Worm (Caenorhabditis elegans) whole organism, L4 larva: ENCODE measurements around the gene scl-3.

ENCODE experiments used
- D1046.2 ChIP-seq: fragments of 200-800 bp; sonication (Bioruptor generic); IDR thresholded peaks from 2 replicates; pipeline ENCODE4 v1.3.6; 2022; ENCODE audit warnings: missing genetic modification characterization, missing compliant biosample characterization
- F44E2.7 ChIP-seq: fragments of 200-800 bp; sonication (Bioruptor generic); IDR thresholded peaks from 2 replicates; pipeline ENCODE4 v2.1.2; 2022; ENCODE audit warnings: missing genetic modification characterization, missing compliant biosample characterization
- F49E8.2 ChIP-seq: sonication (generic microtip); optimal IDR thresholded peaks from 2 replicates; lab custom pipeline; 2016; ENCODE audit warnings: missing compliant biosample characterization, mild to moderate bottlenecking, missing genetic modification characterization, borderline replicate concordance
- T26A8.4 ChIP-seq: fragments of 200-800 bp; sonication (Bioruptor generic); IDR thresholded peaks from 2 replicates; pipeline ENCODE4 v1.3.6; 2022; ENCODE audit warnings: missing genetic modification characterization, missing compliant biosample characterization
- Y48G9A.11 ChIP-seq: fragments of 200-800 bp; sonication (Bioruptor generic); IDR thresholded peaks from 2 replicates; pipeline ENCODE4 v1.3.6; 2022; ENCODE audit warnings: missing genetic modification reagents, missing genetic modification characterization, missing compliant biosample characterization
- Y75B8A.6 ChIP-seq: fragments of 200-800 bp; sonication (Bioruptor generic); IDR thresholded peaks from 2 replicates; pipeline ENCODE4 v1.3.6; 2022; ENCODE audit warnings: missing genetic modification reagents, missing genetic modification characterization, missing compliant biosample characterization
- ZK337.2 ChIP-seq: fragments of 200-800 bp; sonication (Bioruptor generic); IDR thresholded peaks from 2 replicates; pipeline ENCODE4 v1.3.6; 2022; ENCODE audit warnings: missing genetic modification reagents, missing genetic modification characterization, missing compliant biosample characterization
- aha-1 ChIP-seq: fragments of 150-350 bp; peaks from one replicate; lab custom pipeline; 2014; ENCODE audit warnings: missing biosample characterization, missing genetic modification characterization
- ama-1 ChIP-seq: fragments of 150-350 bp; optimal IDR thresholded peaks from 2 replicates; lab custom pipeline; 2014; ENCODE audit warnings: inconsistent platforms, mixed read lengths
- arid-1 ChIP-seq: fragments of 200-800 bp; sonication (Bioruptor generic); conservative IDR thresholded peaks from 2 replicates; pipeline ENCODE4 v1.3.6; 2022; ENCODE audit warnings: missing genetic modification reagents, missing genetic modification characterization, missing compliant biosample characterization
- ceh-20 ChIP-seq: fragments of 200-800 bp; sonication (Bioruptor generic); IDR thresholded peaks from 2 replicates; pipeline ENCODE4 v1.3.6; 2022; ENCODE audit warnings: missing genetic modification reagents, missing genetic modification characterization, missing compliant biosample characterization
- ces-1 ChIP-seq: fragments of 150-350 bp; sonication (generic microtip); optimal IDR thresholded peaks from 4 replicates; lab custom pipeline; 2014; ENCODE audit warnings: missing biosample characterization, missing genetic modification reagents, missing genetic modification characterization
- ctbp-1 ChIP-seq: fragments of 200-800 bp; sonication (Bioruptor generic); IDR thresholded peaks from 2 replicates; pipeline ENCODE4 v1.3.6; 2022; ENCODE audit warnings: missing genetic modification reagents, missing genetic modification characterization, missing compliant biosample characterization
- daf-12 ChIP-seq: fragments of 150-350 bp; optimal IDR thresholded peaks from 2 replicates; lab custom pipeline; 2014; ENCODE audit warnings: missing biosample characterization, missing genetic modification reagents, missing genetic modification characterization
- dmd-6 ChIP-seq: fragments of 200-800 bp; sonication (Bioruptor generic); IDR thresholded peaks from 2 replicates; pipeline ENCODE4 v1.3.6; 2022; ENCODE audit warnings: missing genetic modification reagents, missing genetic modification characterization, missing compliant biosample characterization
- dmd-9 ChIP-seq: fragments of 200-800 bp; sonication (Bioruptor generic); IDR thresholded peaks from 2 replicates; pipeline ENCODE4 v1.3.6; 2022; ENCODE audit warnings: missing genetic modification reagents, missing genetic modification characterization, missing compliant biosample characterization
- dve-1 ChIP-seq: sonication (generic microtip); optimal IDR thresholded peaks from 2 replicates; lab custom pipeline; 2017; ENCODE audit warnings: antibody characterized with exemption, mild to moderate bottlenecking, missing genetic modification characterization, missing compliant biosample characterization; ENCODE audit not compliant: insufficient read depth
- egl-43 ChIP-seq: fragments of 200-800 bp; sonication (Bioruptor generic); IDR thresholded peaks from 2 replicates; pipeline ENCODE4 v1.3.6; 2022; ENCODE audit warnings: missing genetic modification reagents, missing genetic modification characterization, missing compliant biosample characterization
- fkh-10 ChIP-seq: fragments of 150-350 bp; optimal IDR thresholded peaks from 2 replicates; lab custom pipeline; 2014; ENCODE audit warnings: missing biosample characterization, missing genetic modification reagents, missing genetic modification characterization
- fos-1 ChIP-seq: fragments of 150-350 bp; optimal IDR thresholded peaks from 2 replicates; lab custom pipeline; 2014; ENCODE audit warnings: missing biosample characterization, missing genetic modification characterization
- hif-1 ChIP-seq, 2 experiments: sonication (generic microtip); optimal IDR thresholded peaks; 2 replicates each; lab custom pipeline; 2016 to 2017; ENCODE audit warnings: missing compliant biosample characterization in 2 of 2, missing genetic modification characterization in 2 of 2, missing genetic modification reagents in 2 of 2, missing genotype in 2 of 2, mild to moderate bottlenecking in 1 of 2
- hmg-1.1 ChIP-seq: fragments of 200-800 bp; sonication (Bioruptor generic); IDR thresholded peaks from 2 replicates; pipeline ENCODE4 v1.3.6; 2022; ENCODE audit warnings: missing genetic modification reagents, missing genetic modification characterization, missing compliant biosample characterization
- lim-7 ChIP-seq: fragments of 200-800 bp; sonication (Bioruptor generic); IDR thresholded peaks from 2 replicates; pipeline ENCODE4 v1.3.6; 2022; ENCODE audit warnings: missing genetic modification characterization, missing compliant biosample characterization
- lsy-2 ChIP-seq, 2 experiments: fragments of 150-350 bp in 1 of 2; sonication (generic microtip) in 1 of 2; optimal IDR thresholded peaks; 2 replicates each; lab custom pipeline; 2014 to 2017; ENCODE audit warnings: missing biosample characterization in 2 of 2, missing genetic modification characterization in 2 of 2
- mep-1 ChIP-seq: fragments of 150-350 bp; sonication (generic microtip); optimal IDR thresholded peaks from 3 replicates; lab custom pipeline; 2014; ENCODE audit warnings: missing biosample characterization, missing genetic modification characterization
- nhr-102 ChIP-seq: sonication (generic microtip); optimal IDR thresholded peaks from 2 replicates; lab custom pipeline; 2016; ENCODE audit warnings: mild to moderate bottlenecking, missing genetic modification characterization, moderate library complexity, missing compliant biosample characterization
- nhr-111 ChIP-seq: fragments of 200-800 bp; sonication (Bioruptor generic); optimal IDR thresholded peaks from 2 replicates; lab custom pipeline; 2018; ENCODE audit warnings: mild to moderate bottlenecking, missing genetic modification characterization, missing compliant biosample characterization
- nhr-25 ChIP-seq: sonication (generic microtip); optimal IDR thresholded peaks from 2 replicates; lab custom pipeline; 2017; ENCODE audit warnings: missing genetic modification characterization, mild to moderate bottlenecking, missing compliant biosample characterization, antibody characterized with exemption, moderate library complexity, borderline replicate concordance; ENCODE audit not compliant: insufficient read depth
- nhr-28 ChIP-seq: fragments of 150-350 bp; optimal IDR thresholded peaks from 2 replicates; lab custom pipeline; 2014; ENCODE audit warnings: missing biosample characterization, missing genetic modification characterization
- nhr-48 ChIP-seq: sonication (generic microtip); optimal IDR thresholded peaks from 2 replicates; lab custom pipeline; 2016; ENCODE audit warnings: mild to moderate bottlenecking, missing genetic modification characterization, missing compliant biosample characterization
- nhr-77 ChIP-seq: fragments of 150-350 bp; optimal IDR thresholded peaks from 2 replicates; lab custom pipeline; 2014; ENCODE audit warnings: missing biosample characterization, missing genetic modification characterization
- php-3 ChIP-seq: fragments of 200-800 bp; sonication (Bioruptor generic); IDR thresholded peaks from 2 replicates; pipeline ENCODE4 v1.3.6; 2022; ENCODE audit warnings: missing genetic modification reagents, missing genetic modification characterization, missing compliant biosample characterization
- sdz-12 ChIP-seq: fragments of 200-800 bp; sonication (Bioruptor generic); optimal IDR thresholded peaks from 2 replicates; lab custom pipeline; 2018; ENCODE audit warnings: mild to moderate bottlenecking, missing genetic modification characterization, missing compliant biosample characterization
- set-16 ChIP-seq: fragments of 200-800 bp; sonication (Bioruptor generic); IDR thresholded peaks from 2 replicates; pipeline ENCODE4 v1.3.6; 2022; ENCODE audit warnings: missing genetic modification reagents, missing genetic modification characterization, missing compliant biosample characterization
- tag-97 ChIP-seq: fragments of 200-800 bp; sonication (Bioruptor generic); IDR thresholded peaks from 2 replicates; pipeline ENCODE4 v1.3.6; 2022; ENCODE audit warnings: missing genetic modification characterization, missing compliant biosample characterization
- unc-130 ChIP-seq: sonication (generic microtip); optimal IDR thresholded peaks from 2 replicates; lab custom pipeline; 2016; ENCODE audit warnings: missing genetic modification reagents, missing genetic modification characterization, missing compliant biosample characterization
- unc-39 ChIP-seq: sonication (generic microtip); optimal IDR thresholded peaks from 2 replicates; lab custom pipeline; 2017; ENCODE audit warnings: missing biosample characterization, missing genetic modification characterization
- unc-62 ChIP-seq, 3 experiments: fragments of 150-350 bp in 1 of 3; sonication (generic microtip); optimal IDR thresholded peaks in 2 of 3; peaks in 1 of 3; 1 replicate in 1 of 3; 2 replicates in 2 of 3; lab custom pipeline; 2014 to 2017; ENCODE audit warnings: missing biosample characterization in 3 of 3, missing genetic modification characterization in 3 of 3, missing genetic modification reagents in 3 of 3, missing genotype in 1 of 3
- vab-7 ChIP-seq: fragments of 200-800 bp; sonication (Bioruptor generic); IDR thresholded peaks from 2 replicates; pipeline ENCODE4 v1.3.6; 2022; ENCODE audit warnings: missing genetic modification reagents, missing genetic modification characterization, missing compliant biosample characterization
- zfp-3 ChIP-seq: fragments of 200-800 bp; sonication (Bioruptor generic); conservative IDR thresholded peaks from 2 replicates; pipeline ENCODE4 v1.3.6; 2022; ENCODE audit warnings: missing genetic modification reagents, missing genetic modification characterization, missing compliant biosample characterization

Gene scl-3

ce11 chrIV:13080861-13081260 lies 21.5 kb downstream of the scl-3 start:
- no peak for TF ChIP-seq Y48G9A.11 (GFP tag; lab: Robert Waterston, UW)
- peak; percentile 8 for TF ChIP-seq nhr-25 (tag; lab: Kevin White, UChicago)
- TF ChIP-seq aha-1 (tag; lab: Kevin White, UChicago), result peak; percentile 9
- peak in 1 of 2 experiments; percentile 94 for TF ChIP-seq unc-62 (GFP tag; optimal IDR thresholded peaks at IDR 0.05 in 1 of 2; lab: Kevin White, UChicago)
- TF ChIP-seq unc-62 (tag; optimal IDR thresholded peaks at IDR 0.05; lab: Kevin White, UChicago), result no peak

DNA sequence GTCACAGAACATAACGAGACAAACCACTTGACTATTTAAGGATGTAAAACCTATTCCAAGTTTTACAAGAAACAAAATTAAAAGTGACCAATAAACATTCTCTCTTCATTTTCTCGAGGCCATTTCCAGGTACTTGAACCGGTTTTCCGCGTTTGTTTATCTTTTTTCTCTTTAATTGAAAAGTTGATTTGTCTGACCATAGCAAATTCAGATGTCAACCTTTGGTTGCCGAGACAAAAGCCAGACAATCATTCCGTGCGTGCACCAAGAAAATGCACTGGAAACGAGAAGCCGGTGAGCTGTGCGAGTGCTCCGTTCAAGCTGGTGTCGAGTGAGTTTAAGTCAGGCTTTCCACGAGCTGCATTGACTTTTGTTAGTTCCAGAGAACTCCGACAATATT lies 22.7 kb downstream of the scl-3 start:
- no peak for TF ChIP-seq nhr-111 (GFP tag; lab: Kevin White, UChicago)
- TF ChIP-seq D1046.2 (GFP tag; lab: Robert Waterston, UW), result 0 out of 2 replicates have a peak, but pooled peaks have one; percentile 17
- peak; percentile 39 for TF ChIP-seq ama-1 (lab: Kevin White, UChicago)
- no peak for TF ChIP-seq arid-1 (GFP tag; lab: Robert Waterston, UW)
- TF ChIP-seq set-16, result no peak
- no peak for TF ChIP-seq vab-7
- no peak for TF ChIP-seq nhr-28 (tag; lab: Kevin White, UChicago)
- 0 out of 2 replicates have a peak, but pooled peaks have one; percentile 21 for TF ChIP-seq ceh-20
- 0 out of 2 replicates have a peak, but pooled peaks have one; percentile 31 for TF ChIP-seq ctbp-1
- TF ChIP-seq daf-12 (tag; lab: Kevin White, UChicago), result no peak
- no peak for TF ChIP-seq ZK337.2
- TF ChIP-seq ces-1 (GFP tag; lab: Kevin White, UChicago), result no peak
- TF ChIP-seq tag-97 (GFP tag; lab: Robert Waterston, UW), result no peak
- peak in 1 of 2 experiments; percentile 98 for TF ChIP-seq unc-62 (GFP tag; optimal IDR thresholded peaks at IDR 0.05 in 1 of 2; lab: Kevin White, UChicago)
- no peak for TF ChIP-seq unc-62 (tag; optimal IDR thresholded peaks at IDR 0.05; lab: Kevin White, UChicago)
- no peak for TF ChIP-seq F44E2.7 (GFP tag; lab: Robert Waterston, UW)
- TF ChIP-seq egl-43 (GFP tag; lab: Robert Waterston, UW), result 0 out of 2 replicates have a peak, but pooled peaks have one; percentile 40
- no peak for TF ChIP-seq nhr-77 (tag; lab: Kevin White, UChicago)

DNA sequence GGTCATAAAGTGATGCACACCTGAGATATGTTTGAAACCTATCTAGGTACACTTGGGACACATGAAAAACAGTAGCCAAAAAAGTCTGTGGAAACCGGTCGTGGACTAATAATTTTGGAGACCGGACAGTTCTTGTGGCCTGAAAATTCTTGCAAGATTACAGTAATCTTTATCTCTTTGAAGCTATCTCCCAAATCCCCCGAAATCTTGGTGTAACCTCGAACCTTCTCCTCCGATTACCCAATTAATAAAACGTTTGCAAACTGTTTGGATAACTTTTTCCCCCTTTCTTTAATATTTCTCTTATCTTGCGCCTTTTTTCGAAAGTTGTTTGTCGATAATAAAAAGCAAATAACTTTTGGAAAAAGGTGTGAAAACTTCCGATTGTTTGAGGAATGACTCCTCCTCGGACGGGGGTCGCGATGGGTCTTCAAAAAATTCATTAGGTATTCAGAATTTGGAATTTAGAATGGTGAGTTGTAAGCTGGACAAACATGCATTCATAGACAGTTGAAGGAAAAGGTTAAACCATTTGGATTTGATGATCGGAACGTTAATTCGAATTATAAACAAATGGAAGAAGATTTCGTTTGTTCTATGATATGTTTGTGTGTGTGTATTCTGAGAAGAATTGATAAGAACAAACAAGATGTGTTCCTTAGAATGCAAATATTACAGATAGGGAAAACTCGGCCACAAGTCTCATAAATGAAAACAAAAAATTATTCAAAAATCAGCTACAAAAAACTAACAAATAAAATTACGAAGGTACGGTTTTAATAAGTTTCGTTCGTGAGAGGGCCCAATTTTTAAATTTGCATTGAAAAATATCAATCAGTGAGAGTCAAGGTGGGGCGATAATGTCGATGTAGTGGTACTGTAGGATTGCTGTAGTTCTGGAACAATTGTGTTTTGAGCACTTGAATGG lies 23.7 kb downstream of the scl-3 start:
- TF ChIP-seq hif-1 (tag; optimal IDR thresholded peaks at IDR 0.05; lab: Kevin White, UChicago) (no peak), F49E8.2 (no peak), nhr-102 (tag; lab: Kevin White, UChicago) (no peak), D1046.2 (GFP tag; lab: Robert Waterston, UW) (no peak), daf-12 (tag; lab: Kevin White, UChicago) (no peak), lim-7 (GFP tag; lab: Robert Waterston, UW) (0 out of 2 replicates have a peak, but pooled peaks have one; percentile 38), nhr-48 (tag; lab: Kevin White, UChicago) (peak; percentile 1), dmd-6 (GFP tag; lab: Robert Waterston, UW) (0 out of 2 replicates have a peak, but pooled peaks have one; percentile 18), nhr-25 (tag; lab: Kevin White, UChicago) (peak; percentile 81), ceh-20 (peak; percentile 41; the same call in 1 of the 2 replicates), unc-39 (no peak), T26A8.4 (GFP tag; lab: Robert Waterston, UW) (no peak), fos-1 (tag; lab: Kevin White, UChicago) (no peak), php-3 (GFP tag; lab: Robert Waterston, UW) (no peak), lsy-2 (tag; optimal IDR thresholded peaks at IDR 0.05; lab: Kevin White, UChicago) (no peak), unc-130 (GFP tag; lab: Kevin White, UChicago) (no peak), ces-1 (GFP tag; lab: Kevin White, UChicago) (no peak), Y75B8A.6 (GFP tag; lab: Robert Waterston, UW) (no peak), fkh-10 (GFP tag; lab: Kevin White, UChicago) (no peak), zfp-3 (peak; percentile 51; the same call in 1 of the 2 replicates), aha-1 (tag; lab: Kevin White, UChicago) (peak; percentile 85), hmg-1.1 (GFP tag; lab: Robert Waterston, UW) (no peak), dmd-9 (GFP tag; lab: Robert Waterston, UW) (0 out of 2 replicates have a peak, but pooled peaks have one; percentile 17), mep-1 (tag; lab: Kevin White, UChicago) (no peak), arid-1 (GFP tag; lab: Robert Waterston, UW) (no peak), unc-62 (GFP tag; optimal IDR thresholded peaks at IDR 0.05 in 1 of 2; lab: Kevin White, UChicago) (peak in 1 of 2 experiments; percentile 86), unc-62 (tag; optimal IDR thresholded peaks at IDR 0.05; lab: Kevin White, UChicago) (no peak), ama-1 (lab: Kevin White, UChicago) (no peak), dve-1 (tag; lab: Kevin White, UChicago) (peak; percentile 39), sdz-12 (no peak), vab-7 (no peak)
- TF ChIP-seq, all 104 proteins: peak for 10
